Worm (Caenorhabditis elegans) whole organism, L1 larva: ENCODE results near the gene B0545.4.
A peak's percentile ranks its signal among the peaks of the same experiment; 100 is the strongest.

ENCODE experiments used
- C16A3.4 ChIP-seq: fragments of 150-350 bp; optimal IDR thresholded peaks from 2 replicates; lab custom pipeline; 2014; ENCODE audit warnings: missing biosample characterization, missing genetic modification characterization
- C34B4.2 ChIP-seq: sonication (generic microtip); optimal IDR thresholded peaks from 2 replicates; lab custom pipeline; 2017; ENCODE audit warnings: mild to moderate bottlenecking, missing genetic modification characterization, missing compliant biosample characterization
- F16B12.6 ChIP-seq: fragments of 150-350 bp; optimal IDR thresholded peaks from 2 replicates; lab custom pipeline; 2014; ENCODE audit warnings: missing biosample characterization, missing genetic modification characterization
- aha-1 ChIP-seq: fragments of 150-350 bp; optimal IDR thresholded peaks from 2 replicates; lab custom pipeline; 2014; ENCODE audit warnings: missing biosample characterization, missing genetic modification characterization
- alr-1 ChIP-seq: fragments of 200-800 bp; sonication (Bioruptor generic); optimal IDR thresholded peaks from 2 replicates; lab custom pipeline; 2018; ENCODE audit warnings: borderline replicate concordance, mild to moderate bottlenecking, missing genetic modification characterization, missing compliant biosample characterization
- aly-2 ChIP-seq: fragments of 150-350 bp; optimal IDR thresholded peaks from 2 replicates; lab custom pipeline; 2014; ENCODE audit warnings: missing biosample characterization, missing genetic modification characterization
- blmp-1 ChIP-seq: fragments of 150-350 bp; optimal IDR thresholded peaks from 2 replicates; lab custom pipeline; 2014; ENCODE audit warnings: missing biosample characterization, missing genetic modification characterization
- ceh-63 ChIP-seq: fragments of 200-800 bp; sonication (Bioruptor generic); optimal IDR thresholded peaks from 2 replicates; lab custom pipeline; 2018; ENCODE audit warnings: mild to moderate bottlenecking, missing genetic modification characterization, missing compliant biosample characterization
- ceh-82 ChIP-seq, 3 experiments: fragments of 150-350 bp in 1 of 3; sonication (generic microtip) in 2 of 3; optimal IDR thresholded peaks; 2 replicates each; lab custom pipeline; 2014 to 2017; ENCODE audit warnings: missing biosample characterization in 3 of 3, missing genetic modification characterization in 3 of 3
- ceh-88 ChIP-seq: fragments of 200-800 bp; sonication (Bioruptor generic); IDR thresholded peaks from 2 replicates; pipeline ENCODE4 v1.3.6; 2022; ENCODE audit warnings: missing genetic modification characterization, missing compliant biosample characterization
- ceh-90 ChIP-seq: sonication (generic microtip); optimal IDR thresholded peaks from 2 replicates; lab custom pipeline; 2016; ENCODE audit warnings: missing genetic modification characterization, missing compliant biosample characterization
- dpl-1 ChIP-seq, 3 experiments: fragments of 150-350 bp in 2 of 3; sonication (generic microtip) in 1 of 3; optimal IDR thresholded peaks; 2 replicates each; lab custom pipeline; 2014 to 2017; ENCODE audit warnings: missing biosample characterization in 3 of 3, missing genetic modification characterization in 3 of 3, missing genetic modification reagents in 3 of 3
- dsc-1 ChIP-seq: sonication (generic microtip); optimal IDR thresholded peaks from 2 replicates; lab custom pipeline; 2016; ENCODE audit warnings: mild to moderate bottlenecking, missing genetic modification characterization, missing compliant biosample characterization
- efl-1 ChIP-seq, 4 experiments: fragments of 150-350 bp; optimal IDR thresholded peaks in 3 of 4; peaks in 1 of 4; 1 replicate in 1 of 4; 2 replicates in 3 of 4; lab custom pipeline; 2014; ENCODE audit warnings: missing biosample characterization in 2 of 4, missing genetic modification characterization in 2 of 4, missing genetic modification reagents in 2 of 4
- efl-3 ChIP-seq: fragments of 200-800 bp; sonication (Bioruptor generic); optimal IDR thresholded peaks from 2 replicates; lab custom pipeline; 2018; ENCODE audit warnings: mild to moderate bottlenecking, missing genetic modification characterization, missing compliant biosample characterization
- elt-2 ChIP-seq: sonication (generic microtip); optimal IDR thresholded peaks from 2 replicates; lab custom pipeline; 2016; ENCODE audit warnings: missing genetic modification characterization, mild to moderate bottlenecking, inconsistent platforms, missing compliant biosample characterization, missing genetic modification reagents
- ets-5 ChIP-seq: fragments of 200-800 bp; sonication (Bioruptor generic); IDR thresholded peaks from 2 replicates; pipeline ENCODE4 v1.3.6; 2022; ENCODE audit warnings: missing genetic modification characterization, missing compliant biosample characterization
- fkh-10 ChIP-seq: sonication (generic microtip); optimal IDR thresholded peaks from 2 replicates; lab custom pipeline; 2017; ENCODE audit warnings: missing biosample characterization, missing genetic modification reagents, missing genetic modification characterization
- fkh-8 ChIP-seq: sonication (generic microtip); optimal IDR thresholded peaks from 2 replicates; lab custom pipeline; 2016; ENCODE audit warnings: mild to moderate bottlenecking, missing genetic modification characterization, missing compliant biosample characterization
- grh-1 ChIP-seq: fragments of 200-800 bp; sonication (Bioruptor generic); IDR thresholded peaks from 2 replicates; pipeline ENCODE4 v1.3.6; 2022; ENCODE audit warnings: missing genetic modification reagents, missing genetic modification characterization, missing compliant biosample characterization
- irx-1 ChIP-seq: sonication (generic microtip); optimal IDR thresholded peaks from 2 replicates; lab custom pipeline; 2016; ENCODE audit warnings: missing genetic modification characterization, missing compliant biosample characterization
- jun-1 ChIP-seq: fragments of 150-350 bp; optimal IDR thresholded peaks from 2 replicates; lab custom pipeline; 2014; ENCODE audit warnings: missing biosample characterization, missing genetic modification reagents, missing genetic modification characterization
- lin-13 ChIP-seq: fragments of 150-350 bp; optimal IDR thresholded peaks from 2 replicates; lab custom pipeline; 2014; ENCODE audit warnings: missing biosample characterization, missing genetic modification reagents, missing genetic modification characterization
- lin-35 ChIP-seq, 2 experiments: fragments of 150-350 bp; optimal IDR thresholded peaks; 2 replicates each; lab custom pipeline; 2014; ENCODE audit warnings: missing biosample characterization in 2 of 2, missing genetic modification characterization in 2 of 2, missing genetic modification reagents in 2 of 2
- lin-39 ChIP-seq: fragments of 150-350 bp; optimal IDR thresholded peaks from 2 replicates; lab custom pipeline; 2014; ENCODE audit warnings: missing biosample characterization, missing genetic modification reagents, missing genetic modification characterization
- lsy-2 ChIP-seq, 2 experiments: fragments of 150-350 bp; optimal IDR thresholded peaks; 2 replicates each; lab custom pipeline; 2014; ENCODE audit warnings: missing biosample characterization in 2 of 2, missing genetic modification characterization in 2 of 2
- mdl-1 ChIP-seq, 2 experiments: fragments of 150-350 bp; optimal IDR thresholded peaks; 2 replicates each; lab custom pipeline; 2014 to 2017; ENCODE audit warnings: missing biosample characterization in 2 of 2, missing genetic modification characterization in 2 of 2, inconsistent platforms in 1 of 2
- mep-1 ChIP-seq: fragments of 150-350 bp; optimal IDR thresholded peaks from 2 replicates; lab custom pipeline; 2014; ENCODE audit warnings: missing biosample characterization, missing genetic modification characterization
- nhr-19 ChIP-seq: fragments of 200-800 bp; sonication (Bioruptor generic); conservative IDR thresholded peaks from 2 replicates; pipeline ENCODE4 v1.3.6; 2022; ENCODE audit warnings: missing genetic modification characterization, missing compliant biosample characterization
- nhr-20 ChIP-seq: sonication (generic microtip); optimal IDR thresholded peaks from 2 replicates; lab custom pipeline; 2016; ENCODE audit warnings: mild to moderate bottlenecking, missing genetic modification characterization, missing compliant biosample characterization
- nhr-28 ChIP-seq: fragments of 150-350 bp; optimal IDR thresholded peaks from 2 replicates; lab custom pipeline; 2014; ENCODE audit warnings: missing biosample characterization, missing genetic modification characterization
- nhr-47 ChIP-seq: sonication (generic microtip); optimal IDR thresholded peaks from 2 replicates; lab custom pipeline; 2016; ENCODE audit warnings: mild to moderate bottlenecking, missing genetic modification characterization, moderate library complexity, missing compliant biosample characterization
- nhr-84 ChIP-seq: sonication (generic microtip); optimal IDR thresholded peaks from 2 replicates; lab custom pipeline; 2017; ENCODE audit warnings: missing biosample characterization, missing genetic modification characterization
- nhr-85 ChIP-seq: sonication (generic microtip); peaks from one replicate; lab custom pipeline; 2016; ENCODE audit warnings: missing genetic modification characterization, inconsistent platforms, missing compliant biosample characterization
- nhr-90 ChIP-seq: sonication (generic microtip); optimal IDR thresholded peaks from 2 replicates; lab custom pipeline; 2016; ENCODE audit warnings: mild to moderate bottlenecking, missing genetic modification characterization, missing compliant biosample characterization; ENCODE audit not compliant: poor library complexity
- pqm-1 ChIP-seq: sonication (generic microtip); optimal IDR thresholded peaks from 3 replicates; lab custom pipeline; 2017; ENCODE audit warnings: missing biosample characterization, missing genetic modification characterization
- skn-1 ChIP-seq: fragments of 150-350 bp; optimal IDR thresholded peaks from 2 replicates; lab custom pipeline; 2014; ENCODE audit warnings: missing biosample characterization, missing genetic modification characterization
- snpc-4 ChIP-seq: fragments of 150-350 bp; optimal IDR thresholded peaks from 2 replicates; lab custom pipeline; 2014; ENCODE audit warnings: missing biosample characterization, missing genetic modification characterization
- snu-23 ChIP-seq: sonication (generic microtip); optimal IDR thresholded peaks from 2 replicates; lab custom pipeline; 2016; ENCODE audit warnings: missing genetic modification characterization, missing compliant biosample characterization
- sptf-1 ChIP-seq: fragments of 150-350 bp; optimal IDR thresholded peaks from 2 replicates; lab custom pipeline; 2014; ENCODE audit warnings: missing biosample characterization, missing genetic modification characterization
- sup-37 ChIP-seq: fragments of 200-800 bp; sonication (Bioruptor generic); optimal IDR thresholded peaks from 2 replicates; lab custom pipeline; 2018; ENCODE audit warnings: mild to moderate bottlenecking, missing genetic modification characterization, missing compliant biosample characterization
- swsn-7 ChIP-seq: sonication (generic microtip); optimal IDR thresholded peaks from 2 replicates; lab custom pipeline; 2016; ENCODE audit warnings: missing genetic modification characterization, missing compliant biosample characterization
- tbx-2 ChIP-seq: sonication (generic microtip); optimal IDR thresholded peaks from 2 replicates; lab custom pipeline; 2016; ENCODE audit warnings: missing genetic modification characterization, missing compliant biosample characterization
- unc-130 ChIP-seq: fragments of 150-350 bp; optimal IDR thresholded peaks from 2 replicates; lab custom pipeline; 2017; ENCODE audit warnings: missing biosample characterization, missing genetic modification characterization, inconsistent platforms
- unc-30 ChIP-seq: sonication (generic microtip); optimal IDR thresholded peaks from 2 replicates; lab custom pipeline; 2017; ENCODE audit warnings: missing biosample characterization, missing genetic modification characterization
- unc-62 ChIP-seq: fragments of 150-350 bp; optimal IDR thresholded peaks from 2 replicates; lab custom pipeline; 2014; ENCODE audit warnings: missing biosample characterization, missing genetic modification reagents, missing genetic modification characterization
- vab-15 ChIP-seq: sonication (generic microtip); optimal IDR thresholded peaks from 2 replicates; lab custom pipeline; 2017; ENCODE audit warnings: missing genotype, mild to moderate bottlenecking, missing genetic modification characterization, missing compliant biosample characterization
- xbp-1 ChIP-seq: sonication (generic microtip); optimal IDR thresholded peaks from 2 replicates; lab custom pipeline; 2016; ENCODE audit warnings: missing genetic modification characterization, missing compliant biosample characterization
- ztf-11 ChIP-seq, 2 experiments: sonication (generic microtip); optimal IDR thresholded peaks; 2 replicates each; lab custom pipeline; 2016 to 2017; ENCODE audit warnings: missing genetic modification characterization in 2 of 2, missing biosample characterization in 1 of 2, missing compliant biosample characterization in 1 of 2
- ztf-4 ChIP-seq: fragments of 150-350 bp; optimal IDR thresholded peaks from 2 replicates; lab custom pipeline; 2014; ENCODE audit warnings: missing biosample characterization, missing genetic modification characterization

The B0545.4 gene

DNA sequence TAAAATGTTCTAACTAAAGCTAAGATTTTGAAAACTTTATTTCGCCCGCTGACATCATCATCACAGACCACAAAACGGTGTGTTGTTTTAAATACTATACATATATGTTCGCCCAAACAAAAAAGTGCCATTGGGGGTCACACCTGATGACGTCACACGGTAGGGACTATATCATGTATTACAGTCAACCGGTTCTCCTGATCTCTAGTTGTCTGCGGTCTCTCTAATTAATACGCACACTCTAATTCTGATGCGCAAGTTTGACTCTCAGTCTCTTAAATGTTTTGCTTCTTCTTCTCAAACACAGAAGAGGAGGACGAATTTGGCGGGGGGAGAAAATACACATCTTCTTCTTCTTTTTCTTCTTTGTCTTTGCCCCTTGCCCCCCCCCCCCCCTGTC lies 6.4 kb downstream of the B0545.4 start (continued):
- TF ChIP-seq elt-2, result no peak
- TF ChIP-seq skn-1 (tag; lab: Kevin White, UChicago), result no peak
- peak; percentile 1 for TF ChIP-seq ztf-4 (tag; lab: Kevin White, UChicago)
- peak; percentile 56 for TF ChIP-seq blmp-1 (tag; lab: Kevin White, UChicago)
- no peak for TF ChIP-seq nhr-28 (tag; lab: Kevin White, UChicago)
- no peak for TF ChIP-seq jun-1 (tag; lab: Kevin White, UChicago)
- TF ChIP-seq efl-3 (GFP tag; lab: Kevin White, UChicago), result no peak
- no peak for TF ChIP-seq sup-37 (GFP tag; lab: Kevin White, UChicago)
- TF ChIP-seq F16B12.6 (tag; lab: Kevin White, UChicago), result no peak
- no peak for TF ChIP-seq unc-30
- no peak for TF ChIP-seq alr-1
- no peak for TF ChIP-seq sptf-1
- peak; percentile 74 for TF ChIP-seq nhr-20 (tag; lab: Kevin White, UChicago)
- TF ChIP-seq lin-39 (tag; lab: Kevin White, UChicago), result no peak
- no peak for TF ChIP-seq ztf-11 (tag; optimal IDR thresholded peaks at IDR 0.05; lab: Kevin White, UChicago)
- no peak for TF ChIP-seq mep-1 (tag; lab: Kevin White, UChicago)
- peak; percentile 97 for TF ChIP-seq nhr-85
- no peak for TF ChIP-seq ceh-63 (GFP tag; lab: Kevin White, UChicago)
- peak in 1 of 2 experiments; percentile 50 for TF ChIP-seq mdl-1 (tag; optimal IDR thresholded peaks at IDR 0.05; lab: Kevin White, UChicago)
- TF ChIP-seq unc-62 (GFP tag; lab: Kevin White, UChicago), result no peak
- TF ChIP-seq snu-23 (GFP tag; lab: Kevin White, UChicago), result peak; percentile 68
- no peak for TF ChIP-seq ceh-90 (tag; lab: Kevin White, UChicago)
- no peak for TF ChIP-seq irx-1
- TF ChIP-seq lin-35 (GFP tag; optimal IDR thresholded peaks at IDR 0.05; lab: Kevin White, UChicago), result peak in 1 of 2 experiments; percentile 61
- TF ChIP-seq vab-15 (tag; lab: Kevin White, UChicago), result no peak
- peak in 1 of 2 experiments; percentile 7 for TF ChIP-seq efl-1 (optimal IDR thresholded peaks at IDR 0.05; lab: Kevin White, UChicago)
- TF ChIP-seq efl-1 (GFP tag; optimal IDR thresholded peaks at IDR 0.05 in 1 of 2; lab: Kevin White, UChicago), result peak in 1 of 2 experiments; percentile 8
- peak; percentile 51 for TF ChIP-seq tbx-2 (tag; lab: Kevin White, UChicago)
- peak; percentile 44 for TF ChIP-seq nhr-47 (tag; lab: Kevin White, UChicago)
- TF ChIP-seq dsc-1 (tag; lab: Kevin White, UChicago), result no peak
- TF ChIP-seq nhr-90 (tag; lab: Kevin White, UChicago), result peak; percentile 74
- no peak for TF ChIP-seq ets-5 (GFP tag; lab: Robert Waterston, UW)
- TF ChIP-seq dpl-1 (GFP tag; optimal IDR thresholded peaks at IDR 0.05; lab: Kevin White, UChicago), result peak in 1 of 3 experiments; percentile 10
- TF ChIP-seq fkh-8 (tag; lab: Kevin White, UChicago), result no peak
- no peak for TF ChIP-seq pqm-1 (tag; lab: Kevin White, UChicago)
- TF ChIP-seq nhr-84 (tag; lab: Kevin White, UChicago), result no peak
- no peak for TF ChIP-seq aha-1 (tag; lab: Kevin White, UChicago)
- no peak for TF ChIP-seq fkh-10 (GFP tag; lab: Kevin White, UChicago)
- no peak for TF ChIP-seq ceh-88 (GFP tag; lab: Robert Waterston, UW)
- TF ChIP-seq xbp-1, result peak; percentile 3
- peak in 1 of 2 experiments; percentile 46 for TF ChIP-seq lsy-2 (tag; optimal IDR thresholded peaks at IDR 0.05; lab: Kevin White, UChicago)
- TF ChIP-seq aly-2 (tag; lab: Kevin White, UChicago), result no peak
- no peak for TF ChIP-seq ceh-82 (tag; optimal IDR thresholded peaks at IDR 0.05; lab: Kevin White, UChicago)
- no peak for TF ChIP-seq C16A3.4 (tag; lab: Kevin White, UChicago)
- peak; percentile 36 for TF ChIP-seq unc-130
- TF ChIP-seq grh-1, result peak; percentile 94
- no peak for TF ChIP-seq C34B4.2
- no peak for TF ChIP-seq snpc-4 (tag; lab: Kevin White, UChicago)
- peak; percentile 7 for TF ChIP-seq lin-13
- TF ChIP-seq nhr-19 (GFP tag; lab: Robert Waterston, UW), result peak; percentile 53
- TF ChIP-seq swsn-7, result peak; percentile 5
